Worm (Caenorhabditis elegans): ENCODE data around the gene srab-7.

srab-7 gene

DNA sequence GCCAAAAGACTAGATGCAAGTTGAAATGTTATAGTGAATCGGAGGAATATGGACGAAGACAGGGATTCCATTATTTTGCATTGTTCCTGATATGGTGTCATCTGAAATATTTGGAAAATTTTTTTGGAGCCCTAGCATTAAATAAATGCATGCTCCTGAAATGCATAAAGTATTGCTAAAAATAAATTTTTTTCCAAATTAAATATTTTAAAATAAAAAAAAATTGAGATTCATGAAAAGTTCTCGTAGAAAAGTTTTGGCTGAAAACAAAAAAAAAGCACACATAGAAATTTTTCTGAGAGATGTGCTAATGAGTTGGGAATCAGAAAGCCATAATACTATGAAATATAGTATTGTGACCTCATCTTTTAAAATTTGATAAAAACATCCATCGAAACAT is at the start of gene srab-7:
Gene srab-7, minus strand, starts transcription at position 101 of the 400 bp plus-strand sequence.
- TF ChIP-seq ets-7 (tag; optimal IDR thresholded peaks at IDR 0.05) (no peak), hnd-1 (tag; optimal IDR thresholded peaks at IDR 0.05) (no peak), flt-1 (GFP tag; IDR thresholded peaks at IDR 0.05) (no peak), ceh-13 (GFP tag; optimal IDR thresholded peaks at IDR 0.05) (no peak), ceh-36 (tag; optimal IDR thresholded peaks at IDR 0.05) (no peak), hmbx-1 (tag; optimal IDR thresholded peaks at IDR 0.05) (no peak), scrt-1 (GFP tag; IDR thresholded peaks at IDR 0.05) (no peak), tbx-37 (GFP tag; conservative IDR thresholded peaks at IDR 0.05) (no peak), sea-1 (GFP tag; conservative IDR thresholded peaks at IDR 0.05) (no peak), aly-1 (tag; optimal IDR thresholded peaks at IDR 0.05) (no peak), hmg-4 (GFP tag; optimal IDR thresholded peaks at IDR 0.05) (no peak)

DNA sequence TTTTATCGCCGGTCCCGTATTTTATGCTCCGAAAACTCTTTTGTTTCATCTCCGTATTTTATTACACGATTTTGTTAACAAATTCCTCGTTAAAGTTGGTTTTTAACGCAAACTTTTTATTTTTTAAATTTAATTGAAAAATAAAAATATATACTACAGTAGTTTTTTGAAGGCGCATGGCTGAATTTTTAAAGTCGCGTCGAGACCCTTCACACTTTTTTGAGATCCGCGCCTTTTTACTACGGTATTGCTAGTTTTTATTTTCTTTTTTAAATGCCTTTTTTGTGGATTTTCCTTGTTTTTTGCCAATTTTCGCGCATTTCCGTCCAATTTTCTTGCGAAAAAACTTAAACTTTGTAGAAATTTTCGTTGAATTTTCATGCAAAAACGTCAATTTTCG is 49.5 kb upstream of the srab-7 start:
- no peak for TF ChIP-seq pes-1 (GFP tag; IDR thresholded peaks at IDR 0.05)
- no peak for TF ChIP-seq sea-1 (GFP tag; conservative IDR thresholded peaks at IDR 0.05)
- TF ChIP-seq ceh-13 (GFP tag; optimal IDR thresholded peaks at IDR 0.05): no peak
- TF ChIP-seq ama-1 (optimal IDR thresholded peaks at IDR 0.05): no peak

DNA sequence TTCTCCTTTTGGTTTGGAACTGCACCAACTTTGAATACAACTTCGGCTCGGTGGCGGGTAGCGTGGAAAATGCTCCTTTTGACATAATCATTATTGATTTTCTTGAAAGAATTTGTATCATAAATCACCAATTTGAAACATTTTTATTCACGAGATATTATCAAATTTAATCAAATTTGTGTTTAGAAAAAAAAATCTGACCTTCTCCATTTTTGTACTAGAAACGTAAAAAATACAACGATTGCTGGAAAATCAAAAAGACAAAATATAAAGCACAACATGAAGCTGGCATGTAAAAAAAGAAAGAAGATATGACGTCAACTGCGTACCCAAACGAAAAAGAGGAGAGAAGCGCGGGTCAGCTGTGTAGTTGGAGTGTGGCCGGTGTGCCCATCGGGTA is 45.4 kb upstream of the srab-7 start, which contains the start of gene K08D9.4:
Gene K08D9.4, minus strand, starts transcription at position 101 of the 400 bp plus-strand sequence.
- TF ChIP-seq ets-7 (tag; optimal IDR thresholded peaks at IDR 0.05): no peak
- no peak for TF ChIP-seq hmg-4 (GFP tag; optimal IDR thresholded peaks at IDR 0.05)
- no peak for TF ChIP-seq pes-1 (GFP tag; IDR thresholded peaks at IDR 0.05)
- TF ChIP-seq hnd-1 (tag; optimal IDR thresholded peaks at IDR 0.05): no peak
- no peak for TF ChIP-seq F13C5.2 (tag; optimal IDR thresholded peaks at IDR 0.05)
- TF ChIP-seq scrt-1 (GFP tag; IDR thresholded peaks at IDR 0.05): no peak
- no peak for TF ChIP-seq aly-1 (tag; optimal IDR thresholded peaks at IDR 0.05)
- no peak for TF ChIP-seq tra-4 (tag; optimal IDR thresholded peaks at IDR 0.05)
- no peak for TF ChIP-seq ama-1 (optimal IDR thresholded peaks at IDR 0.05)
- no peak for TF ChIP-seq flt-1 (GFP tag; IDR thresholded peaks at IDR 0.05)
- TF ChIP-seq sea-1 (GFP tag; conservative IDR thresholded peaks at IDR 0.05): no peak
- TF ChIP-seq hmbx-1 (tag; optimal IDR thresholded peaks at IDR 0.05): no peak
- no peak for TF ChIP-seq ceh-36 (tag; optimal IDR thresholded peaks at IDR 0.05)
- TF ChIP-seq tbx-11 (GFP tag; IDR thresholded peaks at IDR 0.05): no peak
- no peak for TF ChIP-seq B0310.2 (tag; optimal IDR thresholded peaks at IDR 0.05)

DNA sequence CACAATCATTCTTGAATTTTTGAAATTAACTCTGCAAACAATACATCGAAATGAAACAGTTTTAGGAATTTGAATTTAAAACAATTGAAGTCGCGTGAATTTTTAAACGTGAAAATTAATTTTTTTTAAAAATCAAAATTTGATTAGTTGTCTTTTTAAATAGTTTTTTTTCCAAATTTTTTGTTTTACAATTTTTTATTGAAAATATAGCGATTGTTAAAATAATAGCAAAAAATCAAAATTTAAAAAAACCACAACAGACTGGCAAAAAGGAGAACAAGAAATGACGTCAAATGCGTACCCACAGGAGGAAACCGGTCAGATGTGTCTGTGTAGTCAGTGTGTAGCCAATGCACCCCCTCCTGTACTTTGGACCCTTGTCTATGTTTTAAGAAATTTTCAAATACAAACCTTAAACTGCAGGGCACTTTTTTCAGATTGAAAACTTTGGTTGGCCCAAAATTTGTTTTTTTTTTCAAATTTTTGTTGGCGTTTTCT is 41.9 kb upstream of the srab-7 start, which contains the start of the genes Y73C8B.1 and Y73C8B.5:
Gene Y73C8B.1, minus strand, starts transcription at position 51 of the 498 bp plus-strand sequence.
Gene Y73C8B.5, plus strand, starts transcription at position 437 of the 498 bp plus-strand sequence.
- no peak for TF ChIP-seq flt-1 (GFP tag; IDR thresholded peaks at IDR 0.05)
- TF ChIP-seq ets-7 (tag; optimal IDR thresholded peaks at IDR 0.05): no peak
- TF ChIP-seq F13C5.2 (tag; optimal IDR thresholded peaks at IDR 0.05): no peak
- TF ChIP-seq aly-1 (tag; optimal IDR thresholded peaks at IDR 0.05): no peak
- TF ChIP-seq ceh-36 (tag; optimal IDR thresholded peaks at IDR 0.05): no peak
- no peak for TF ChIP-seq hnd-1 (tag; optimal IDR thresholded peaks at IDR 0.05)
- no peak for TF ChIP-seq hmbx-1 (tag; optimal IDR thresholded peaks at IDR 0.05)
- TF ChIP-seq pes-1 (GFP tag; IDR thresholded peaks at IDR 0.05): no peak
- TF ChIP-seq tbx-11 (GFP tag; IDR thresholded peaks at IDR 0.05): no peak
- TF ChIP-seq tbx-37 (GFP tag; conservative IDR thresholded peaks at IDR 0.05): no peak
- TF ChIP-seq B0310.2 (tag; optimal IDR thresholded peaks at IDR 0.05): no peak
- no peak for TF ChIP-seq tra-4 (tag; optimal IDR thresholded peaks at IDR 0.05)
- TF ChIP-seq scrt-1 (GFP tag; IDR thresholded peaks at IDR 0.05): no peak

DNA sequence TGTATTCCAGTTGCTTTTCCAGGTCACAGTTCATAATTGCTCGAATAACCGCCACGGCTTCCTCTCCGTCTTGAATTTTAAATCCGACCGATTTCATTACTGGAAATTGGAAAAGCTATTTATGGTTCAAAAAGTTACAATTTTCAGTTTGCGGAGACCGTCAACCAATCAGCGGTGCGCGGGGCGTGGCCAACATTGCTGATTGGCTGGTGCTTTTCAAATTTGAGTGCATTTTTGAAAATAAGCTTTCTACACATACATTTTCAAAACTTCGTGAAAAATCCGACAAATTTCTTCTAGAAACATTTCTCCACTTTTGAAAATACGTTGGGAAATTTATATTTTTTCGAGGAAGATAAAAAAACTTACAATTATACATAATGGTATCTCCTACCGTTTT is 40.8 kb upstream of the srab-7 start:
- no peak for TF ChIP-seq pes-1 (GFP tag; IDR thresholded peaks at IDR 0.05)
- TF ChIP-seq tra-4 (tag; optimal IDR thresholded peaks at IDR 0.05): no peak
- TF ChIP-seq ama-1 (optimal IDR thresholded peaks at IDR 0.05): no peak
- TF ChIP-seq F13C5.2 (tag; optimal IDR thresholded peaks at IDR 0.05): no peak

DNA sequence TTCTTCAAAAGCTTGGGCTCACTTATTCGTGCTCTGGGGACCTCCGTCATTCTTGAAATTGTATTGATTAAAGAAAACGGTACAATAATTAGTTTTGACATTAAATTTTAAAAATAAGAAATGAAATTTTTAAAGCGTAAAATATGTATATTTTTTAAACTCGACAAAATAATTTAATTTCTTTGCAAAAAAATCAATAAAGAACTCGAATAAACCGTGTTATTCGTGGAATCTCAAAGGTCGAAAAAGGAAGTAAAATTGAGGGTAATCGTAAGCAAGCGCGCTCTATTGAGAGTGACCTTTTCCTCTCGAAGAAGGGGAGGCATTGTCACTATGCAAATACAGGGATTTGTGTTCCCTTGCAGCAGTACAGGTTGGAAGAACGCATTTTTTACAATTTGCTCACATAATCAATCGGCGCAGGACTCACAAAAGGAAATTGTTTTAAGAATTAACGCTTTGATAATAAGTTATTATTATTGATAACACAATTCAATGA is 40.0 kb upstream of the srab-7 start, which contains the start of gene Y73C8B.2:
Gene Y73C8B.2, minus strand, starts transcription at position 51 of the 499 bp plus-strand sequence.
- TF ChIP-seq F13C5.2 (tag; optimal IDR thresholded peaks at IDR 0.05): peak; percentile 5
- TF ChIP-seq aly-1 (tag; optimal IDR thresholded peaks at IDR 0.05): no peak
- peak; percentile 39; the same call in 1 of the 2 replicates for TF ChIP-seq tbx-11 (GFP tag; IDR thresholded peaks at IDR 0.05)

DNA sequence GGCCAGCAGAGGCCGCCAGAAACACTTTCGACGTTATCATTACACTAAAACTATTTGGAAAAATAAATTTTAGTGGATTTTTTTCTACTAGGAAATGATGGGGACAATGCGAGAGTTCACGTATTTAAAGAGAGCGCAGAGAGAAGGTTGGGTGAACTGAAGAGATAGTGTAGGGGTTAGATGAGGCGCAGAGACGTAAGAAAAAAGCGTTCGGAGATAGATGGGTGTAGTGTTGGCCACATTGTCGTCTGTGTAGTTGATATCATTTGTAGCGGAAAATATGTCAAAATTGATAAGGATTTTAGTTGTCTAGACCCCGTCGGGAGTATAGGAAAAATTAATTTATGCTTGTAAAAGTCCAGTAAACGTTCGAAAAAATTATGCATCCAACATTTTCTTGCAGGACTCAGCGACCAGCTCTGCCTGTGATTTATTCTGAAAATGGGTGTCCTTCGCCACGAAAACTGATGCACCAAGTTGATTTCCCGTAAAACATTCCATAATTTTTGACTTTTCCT is 38.2 kb upstream of the srab-7 start, which contains the start of the genes Y73C8B.3 and Y73C8B.9:
Gene Y73C8B.3, minus strand, starts transcription at position 147 of the 518 bp plus-strand sequence.
Gene Y73C8B.9, plus strand, starts transcription at position 468 of the 518 bp plus-strand sequence.
- TF ChIP-seq hnd-1 (tag; optimal IDR thresholded peaks at IDR 0.05): no peak
- no peak for TF ChIP-seq ceh-36 (tag; optimal IDR thresholded peaks at IDR 0.05)
- no peak for TF ChIP-seq ceh-13 (GFP tag; optimal IDR thresholded peaks at IDR 0.05)
- no peak for TF ChIP-seq tbx-11 (GFP tag; IDR thresholded peaks at IDR 0.05)
- TF ChIP-seq scrt-1 (GFP tag; IDR thresholded peaks at IDR 0.05): no peak
- TF ChIP-seq tbx-37 (GFP tag; conservative IDR thresholded peaks at IDR 0.05): no peak
- TF ChIP-seq ets-7 (tag; optimal IDR thresholded peaks at IDR 0.05): no peak
- no peak for TF ChIP-seq aly-1 (tag; optimal IDR thresholded peaks at IDR 0.05)

DNA sequence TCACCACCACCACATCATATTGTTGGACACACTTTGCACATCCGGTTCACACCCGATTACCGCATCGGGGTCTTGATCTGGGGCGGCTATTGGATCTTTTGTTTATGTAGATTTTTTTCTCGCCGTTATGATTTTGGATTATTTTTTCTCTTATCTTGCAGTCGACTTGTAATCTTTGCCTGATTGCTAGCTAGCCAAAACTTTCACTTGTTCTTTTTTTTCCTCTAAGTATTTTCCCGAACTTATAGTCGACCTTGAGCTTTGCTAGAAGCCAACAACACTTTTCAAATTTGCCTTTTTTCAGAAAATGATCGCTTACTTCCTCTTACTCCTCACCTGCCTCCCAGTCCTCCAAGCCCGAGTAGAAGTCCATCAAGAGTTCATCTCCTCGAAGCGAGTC is 33.1 kb upstream of the srab-7 start, which contains the start of gene lag-2:
Gene lag-2, plus strand, starts transcription at position 301 of the 400 bp plus-strand sequence.
- TF ChIP-seq tbx-11 (GFP tag; IDR thresholded peaks at IDR 0.05) (no peak), hmbx-1 (tag; optimal IDR thresholded peaks at IDR 0.05) (no peak), pes-1 (GFP tag; IDR thresholded peaks at IDR 0.05) (no peak), ceh-36 (tag; optimal IDR thresholded peaks at IDR 0.05) (no peak), sea-1 (GFP tag; conservative IDR thresholded peaks at IDR 0.05) (no peak), B0310.2 (tag; optimal IDR thresholded peaks at IDR 0.05) (no peak), F13C5.2 (tag; optimal IDR thresholded peaks at IDR 0.05) (no peak), scrt-1 (GFP tag; IDR thresholded peaks at IDR 0.05) (no peak), flt-1 (GFP tag; IDR thresholded peaks at IDR 0.05) (no peak), aly-1 (tag; optimal IDR thresholded peaks at IDR 0.05) (no peak), hnd-1 (tag; optimal IDR thresholded peaks at IDR 0.05) (no peak)

Data from whole organism, early embryonic.